Worm (Caenorhabditis elegans): ENCODE measurements around the gene nhr-172.

DNA sequence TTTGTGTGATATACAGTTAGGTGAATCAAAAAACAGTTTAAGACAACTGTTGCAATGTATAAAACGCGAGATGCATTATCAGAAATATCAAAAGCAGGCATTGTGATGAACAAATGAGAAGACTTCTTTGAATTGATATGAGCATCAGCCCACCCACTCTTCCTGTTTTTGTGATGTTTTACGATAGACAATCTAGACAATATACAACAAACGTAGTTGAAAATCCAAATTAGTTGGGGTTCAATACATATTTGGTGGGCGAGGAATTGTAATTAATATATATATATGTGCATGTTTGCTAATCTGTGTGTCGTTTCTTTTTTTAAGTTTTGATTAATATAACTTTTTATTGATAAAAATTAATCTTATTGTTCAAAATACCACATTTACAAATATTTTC is 36.0 kb upstream of the nhr-172 start, which contains the start of gene str-28:
- TF ChIP-seq lsy-2 (tag; optimal IDR thresholded peaks at IDR 0.05): no peak
- no peak for TF ChIP-seq lin-32 (GFP tag; optimal IDR thresholded peaks at IDR 0.05)
- TF ChIP-seq unc-62 (GFP tag; optimal IDR thresholded peaks at IDR 0.05): no peak
- TF ChIP-seq unc-39 (tag; optimal IDR thresholded peaks at IDR 0.05): no peak
- TF ChIP-seq hlh-1 (tag; optimal IDR thresholded peaks at IDR 0.05): no peak
- TF ChIP-seq M03D4.4 (tag; optimal IDR thresholded peaks at IDR 0.05): no peak
- no peak for TF ChIP-seq ztf-11 (tag; optimal IDR thresholded peaks at IDR 0.05)
- TF ChIP-seq mep-1 (tag; optimal IDR thresholded peaks at IDR 0.05): no peak

Data from whole organism, mixed stage, embryonic.